Worm (Caenorhabditis elegans) whole organism, early embryonic: ENCODE measurements around the gene rpb-9.

Experiments used
- ama-1 ChIP-seq: fragments of 150-350 bp; optimal IDR thresholded peaks from 2 replicates; lab custom pipeline; 2014
- ceh-13 ChIP-seq: fragments of 200-800 bp; sonication (Bioruptor generic); optimal IDR thresholded peaks from 2 replicates; lab custom pipeline; 2018; ENCODE audit warnings: mild to moderate bottlenecking, missing genetic modification characterization, missing compliant biosample characterization
- pes-1 ChIP-seq: fragments of 200-800 bp; sonication (Bioruptor generic); IDR thresholded peaks from 2 replicates; pipeline ENCODE4 v1.3.6; 2022; ENCODE audit warnings: missing genetic modification reagents, missing genetic modification characterization, missing compliant biosample characterization
- sea-1 ChIP-seq: fragments of 200-800 bp; sonication (Bioruptor generic); conservative IDR thresholded peaks from 2 replicates; pipeline ENCODE4 v1.3.6; 2022; ENCODE audit warnings: missing genetic modification characterization, missing compliant biosample characterization
- tbx-11 ChIP-seq: fragments of 200-800 bp; sonication (Bioruptor generic); IDR thresholded peaks from 2 replicates; pipeline ENCODE4 v1.3.6; 2022; ENCODE audit warnings: missing genetic modification characterization, missing compliant biosample characterization
- tra-4 ChIP-seq: sonication (generic microtip); optimal IDR thresholded peaks from 2 replicates; lab custom pipeline; 2017; ENCODE audit warnings: missing genetic modification characterization, missing compliant biosample characterization

DNA sequence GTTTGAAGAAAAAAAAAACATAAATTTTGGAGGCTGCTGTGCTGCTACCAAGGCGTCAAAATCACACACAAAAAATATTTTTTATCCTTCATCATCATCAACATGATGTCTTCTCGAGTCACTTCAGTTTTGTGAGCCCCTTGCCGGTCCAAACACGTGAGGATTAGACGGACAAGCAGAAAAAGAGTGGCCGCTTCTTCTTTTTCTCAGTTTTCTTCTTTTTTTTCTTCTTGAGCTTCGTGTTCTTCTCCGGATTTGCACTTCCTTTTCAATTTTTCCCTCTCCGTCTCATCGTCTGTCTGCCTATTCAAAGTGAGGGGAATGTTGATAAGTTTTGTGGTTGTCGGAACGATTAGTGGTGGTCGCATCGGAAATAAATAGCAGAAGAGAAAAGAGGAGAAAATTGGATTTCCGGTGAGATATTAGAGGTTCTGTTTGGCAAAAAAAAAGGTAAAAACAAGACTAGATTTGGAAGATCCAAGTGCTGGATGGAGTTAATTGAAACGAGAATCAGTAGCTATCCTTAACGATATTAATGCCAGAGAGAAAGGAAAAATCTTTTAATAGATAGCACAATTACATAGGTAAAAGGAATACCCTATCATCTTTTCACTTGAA lies 31.7 kb downstream of the rpb-9 start:
- TF ChIP-seq ceh-13 (GFP tag; lab: Kevin White, UChicago) (no peak), tra-4 (tag; lab: Kevin White, UChicago) (no peak), tbx-11 (no peak), sea-1 (GFP tag; lab: Robert Waterston, UW) (no peak), pes-1 (GFP tag; lab: Robert Waterston, UW) (no peak), ama-1 (lab: Kevin White, UChicago) (no peak)
